Worm (Caenorhabditis elegans): Measurements from ENCODE around the gene msp-33.

- TF ChIP-seq ceh-36 (tag; optimal IDR thresholded peaks at IDR 0.05), result no peak
- TF ChIP-seq tra-4 (tag; optimal IDR thresholded peaks at IDR 0.05), result no peak
- TF ChIP-seq hmg-4 (GFP tag; optimal IDR thresholded peaks at IDR 0.05), result no peak
- TF ChIP-seq ceh-13 (GFP tag; optimal IDR thresholded peaks at IDR 0.05), result no peak
- TF ChIP-seq pes-1 (GFP tag; IDR thresholded peaks at IDR 0.05), result no peak
Measured at ce11 chrII:4935518-4935917, 43.0 kb upstream of the msp-33 start, which contains the start of gene ZK546.5.

All from whole organism, early embryonic.